Worm (Caenorhabditis elegans) whole organism, L1 larva: ENCODE measurements around the gene ZC239.14.

Source experiments
- lin-13 ChIP-seq: fragments of 150-350 bp; optimal IDR thresholded peaks from 2 replicates; lab custom pipeline; 2014; ENCODE audit warnings: missing biosample characterization, missing genetic modification reagents, missing genetic modification characterization
- nhr-237 ChIP-seq: fragments of 150-350 bp; optimal IDR thresholded peaks from 2 replicates; lab custom pipeline; 2014; ENCODE audit warnings: missing biosample characterization, missing genetic modification characterization

- TF ChIP-seq nhr-237, result no peak
- no peak for TF ChIP-seq lin-13
These were observed 24.9 kb downstream of the ZC239.14 start, which contains the start of gene gcy-15 for ce11 chrII:3196966-3197365.
